Fruit fly (Drosophila melanogaster) whole organism: ENCODE measurements around the gene LUBEL.

ENCODE experiments used
- CG8478 ChIP-seq: fragments of >200 bp; optimal IDR thresholded peaks from 2 replicates; lab custom pipeline; 2018; ENCODE audit warnings: inconsistent platforms
- Dll ChIP-seq: fragments of >200 bp; optimal IDR thresholded peaks from 2 replicates; lab custom pipeline; 2017
- EcR ChIP-seq, 2 experiments: fragments of >200 bp; optimal IDR thresholded peaks; 2 replicates each; lab custom pipeline; 2017; ENCODE audit warnings: missing biosample characterization in 2 of 2, missing genetic modification characterization in 2 of 2, missing genetic modification reagents in 2 of 2
- pan ChIP-seq: fragments of >200 bp; optimal IDR thresholded peaks from 2 replicates; lab custom pipeline; 2017
- psq ChIP-seq: fragments of >200 bp; optimal IDR thresholded peaks from 2 replicates; lab custom pipeline; 2017
- usp ChIP-seq: fragments of >200 bp; optimal IDR thresholded peaks from 2 replicates; lab custom pipeline; 2017; ENCODE audit warnings: missing biosample characterization, missing genetic modification characterization, mixed read lengths

Gene LUBEL

dm6 chr2L:6721710-6722109 lies 50.8 kb downstream of the LUBEL start:
- TF ChIP-seq psq (lab: Kevin White, UChicago) (no peak), CG8478 (lab: Kevin White, UChicago) (no peak), Dll (no peak), pan (lab: Kevin White, UChicago) (no peak), usp (no peak), EcR (GFP tag; optimal IDR thresholded peaks at IDR 0.05; lab: Kevin White, UChicago) (no peak)

DNA sequence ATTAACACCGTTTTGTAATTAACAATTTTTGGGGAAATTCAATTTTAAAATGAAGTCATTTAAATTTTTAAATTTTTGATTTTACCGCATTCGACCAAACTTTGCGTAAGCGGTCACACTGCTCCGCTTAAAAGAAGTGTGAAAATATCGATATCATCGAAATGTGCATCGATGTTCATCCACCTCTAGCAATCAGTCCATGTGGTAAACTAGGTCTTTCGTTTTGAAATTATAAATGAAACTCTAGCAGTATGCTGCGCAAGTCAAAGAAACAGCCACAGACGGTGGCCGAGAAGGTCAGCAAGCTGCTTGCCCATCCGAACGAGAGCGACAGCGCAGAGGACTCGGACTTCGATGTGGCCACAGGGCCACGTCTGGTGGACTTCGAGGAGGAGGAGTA lies 55.1 kb downstream of the LUBEL start, which contains the start of gene Aatf:
Gene Aatf (plus strand): TSS at position 166 of the 400 bp plus-strand sequence.
- TF ChIP-seq CG8478 (lab: Kevin White, UChicago) = no peak
- TF ChIP-seq Dll = no peak
- TF ChIP-seq psq (lab: Kevin White, UChicago) = no peak

dm6 chr2L:6716921-6717320 lies 55.6 kb downstream of the LUBEL start:
- TF ChIP-seq pan (lab: Kevin White, UChicago) (no peak), CG8478 (lab: Kevin White, UChicago) (no peak), Dll (no peak), psq (lab: Kevin White, UChicago) (no peak), EcR (GFP tag; optimal IDR thresholded peaks at IDR 0.05; lab: Kevin White, UChicago) (no peak), usp (no peak)

- TF ChIP-seq pan (lab: Kevin White, UChicago) = peak; percentile 76
- TF ChIP-seq Dll = no peak
These were observed 56.3 kb downstream of the LUBEL start, which contains the start of gene AkhR for dm6 chr2L:6716182-6716770. TSS of gene AkhR (minus strand) at chr2L:6716186.
